Worm (Caenorhabditis elegans): ENCODE data around the gene ncx-3.

The ncx-3 gene

DNA sequence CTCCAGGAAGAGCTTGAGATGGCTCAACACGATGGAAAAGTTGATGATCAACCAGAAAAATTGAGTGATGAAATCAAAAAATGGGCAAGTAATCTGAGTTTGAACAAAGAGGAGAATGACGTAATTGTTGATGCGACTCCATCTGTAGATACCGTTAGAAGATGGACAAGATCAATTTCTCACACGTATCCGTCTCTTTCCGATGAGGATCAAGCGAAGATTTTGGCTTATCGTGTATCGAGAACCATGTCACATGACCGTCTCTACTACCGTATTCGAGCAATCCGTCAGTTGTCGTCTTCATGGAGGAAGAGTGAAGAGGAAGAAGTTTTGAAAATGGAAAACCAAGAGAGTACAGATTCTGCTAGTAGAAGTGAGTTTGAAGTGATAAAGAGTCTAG is 1.6 kb downstream of the ncx-3 start:
- no peak for TF ChIP-seq cog-1 (tag; optimal IDR thresholded peaks at IDR 0.05)
- TF ChIP-seq T22C8.4 (GFP tag; IDR thresholded peaks at IDR 0.05) = no peak
- TF ChIP-seq ztf-29 (GFP tag; IDR thresholded peaks at IDR 0.05) = no peak
- no peak for TF ChIP-seq klf-2 (GFP tag; conservative IDR thresholded peaks at IDR 0.05)
- TF ChIP-seq tab-1 (GFP tag; IDR thresholded peaks at IDR 0.05) = no peak
- TF ChIP-seq ztf-23 (GFP tag; IDR thresholded peaks at IDR 0.05) = no peak
- no peak for TF ChIP-seq med-1 (GFP tag; optimal IDR thresholded peaks at IDR 0.05; ENCODE audit: insufficient read depth)
- TF ChIP-seq ref-1 (GFP tag; conservative IDR thresholded peaks at IDR 0.05) = no peak

DNA sequence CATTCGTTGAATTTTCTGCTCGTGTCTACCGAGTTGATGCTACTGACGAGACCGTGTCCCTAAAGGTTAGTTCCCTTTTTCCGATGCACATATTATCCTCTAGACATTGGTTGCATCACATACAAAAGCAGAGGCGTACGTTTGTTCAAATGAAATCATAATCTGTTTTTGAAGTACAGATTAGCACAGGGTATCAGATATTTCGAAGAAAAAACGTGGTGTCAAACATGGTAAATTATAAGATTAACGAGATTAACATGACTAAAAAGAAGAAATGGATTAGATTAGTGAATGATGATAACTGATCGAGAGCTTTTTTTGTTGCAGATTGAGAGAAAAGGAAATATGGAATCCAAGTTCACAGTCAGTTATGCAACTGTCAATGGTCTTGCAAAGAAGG is 2.4 kb downstream of the ncx-3 start:
- TF ChIP-seq tab-1 (GFP tag; IDR thresholded peaks at IDR 0.05) = no peak
- no peak for TF ChIP-seq ref-1 (GFP tag; conservative IDR thresholded peaks at IDR 0.05)
- no peak for TF ChIP-seq med-1 (GFP tag; optimal IDR thresholded peaks at IDR 0.05; ENCODE audit: insufficient read depth)
- no peak for TF ChIP-seq ztf-23 (GFP tag; IDR thresholded peaks at IDR 0.05)
- no peak for TF ChIP-seq ztf-29 (GFP tag; IDR thresholded peaks at IDR 0.05)
- no peak for TF ChIP-seq klf-2 (GFP tag; conservative IDR thresholded peaks at IDR 0.05)
- TF ChIP-seq flt-1 (GFP tag; IDR thresholded peaks at IDR 0.05) = no peak
- no peak for TF ChIP-seq cog-1 (tag; optimal IDR thresholded peaks at IDR 0.05)
- no peak for TF ChIP-seq T22C8.4 (GFP tag; IDR thresholded peaks at IDR 0.05)

DNA sequence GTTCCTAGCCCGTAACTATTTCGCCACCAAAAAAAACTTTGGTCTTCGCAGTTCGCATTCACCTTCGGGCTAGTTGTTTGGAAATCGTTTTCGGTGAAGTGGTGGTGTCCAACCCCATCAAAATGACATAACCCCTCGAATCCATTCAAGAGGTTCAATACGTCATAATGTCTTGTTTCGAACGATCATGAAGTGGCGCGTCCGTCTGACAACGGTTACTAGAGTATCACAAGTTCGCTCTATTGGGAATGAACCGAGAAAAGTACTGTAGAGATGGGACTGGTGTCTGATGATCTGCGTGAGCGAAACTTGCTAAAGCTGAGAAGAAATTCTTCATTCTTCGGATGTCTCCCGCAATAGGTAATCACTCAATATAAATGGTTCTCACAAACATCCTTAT is 11.3 kb downstream of the ncx-3 start, which contains the start of gene ZC168.2:
TSS of gene ZC168.2 (plus strand) at position 301 of the 400 bp plus-strand sequence.
- TF ChIP-seq med-1 (GFP tag; optimal IDR thresholded peaks at IDR 0.05; ENCODE audit: insufficient read depth) (no peak), ztf-29 (GFP tag; IDR thresholded peaks at IDR 0.05) (no peak), ref-1 (GFP tag; conservative IDR thresholded peaks at IDR 0.05) (no peak), cog-1 (tag; optimal IDR thresholded peaks at IDR 0.05) (no peak), flt-1 (GFP tag; IDR thresholded peaks at IDR 0.05) (no peak), T22C8.4 (GFP tag; IDR thresholded peaks at IDR 0.05) (no peak), tab-1 (GFP tag; IDR thresholded peaks at IDR 0.05) (no peak), ztf-23 (GFP tag; IDR thresholded peaks at IDR 0.05) (no peak), klf-2 (GFP tag; conservative IDR thresholded peaks at IDR 0.05) (no peak)

DNA sequence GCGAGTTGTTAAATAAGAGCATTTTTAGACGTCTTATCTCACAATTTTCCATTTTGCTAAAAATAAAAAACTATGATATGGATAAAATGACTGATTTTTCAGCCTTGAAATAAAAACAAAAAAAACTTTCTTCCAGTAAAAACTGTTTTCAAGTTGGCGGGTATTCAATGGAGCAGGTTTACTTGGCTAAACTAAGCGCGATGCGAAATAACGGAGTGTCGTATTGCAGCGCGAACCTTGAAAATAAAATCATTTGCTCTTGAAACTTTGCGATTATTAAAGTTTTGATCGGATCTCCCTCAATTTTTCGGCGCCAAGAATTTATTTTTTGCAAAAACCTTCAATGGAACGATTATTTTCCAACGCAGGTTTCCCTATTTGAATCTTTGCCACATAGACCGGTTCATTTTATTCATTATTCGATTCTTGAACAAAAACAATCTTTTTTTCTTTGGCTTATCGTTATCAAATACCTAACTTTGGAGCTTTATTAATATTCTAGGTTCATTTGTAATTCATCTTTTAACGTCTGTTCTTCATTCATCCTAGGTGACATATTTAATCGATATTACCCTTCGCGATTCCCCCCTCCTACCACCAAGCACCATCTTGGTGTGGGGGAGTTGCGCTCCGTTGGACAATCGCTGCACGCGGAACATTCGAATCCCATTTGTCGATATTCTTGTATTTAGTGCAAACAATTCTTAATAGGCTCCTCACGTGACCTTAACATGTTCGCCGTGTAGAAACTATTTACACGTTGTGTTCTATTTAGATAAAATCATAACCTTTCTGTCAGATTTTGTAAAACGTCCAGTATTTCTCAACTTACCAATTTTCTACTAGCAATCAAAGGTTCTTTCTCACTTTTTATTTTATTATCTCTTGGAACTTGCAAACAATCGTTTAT is 18.3 kb downstream of the ncx-3 start, which contains the start of the genes orc-5 and cyb-1:
TSS of gene orc-5 (minus strand) at position 62 of the 910 bp plus-strand sequence.
TSS of gene cyb-1 (plus strand) at position 690 of the 910 bp plus-strand sequence.
- TF ChIP-seq T22C8.4 (GFP tag; IDR thresholded peaks at IDR 0.05) (peak; percentile 68), med-1 (GFP tag; optimal IDR thresholded peaks at IDR 0.05; ENCODE audit: insufficient read depth) (no peak)

DNA sequence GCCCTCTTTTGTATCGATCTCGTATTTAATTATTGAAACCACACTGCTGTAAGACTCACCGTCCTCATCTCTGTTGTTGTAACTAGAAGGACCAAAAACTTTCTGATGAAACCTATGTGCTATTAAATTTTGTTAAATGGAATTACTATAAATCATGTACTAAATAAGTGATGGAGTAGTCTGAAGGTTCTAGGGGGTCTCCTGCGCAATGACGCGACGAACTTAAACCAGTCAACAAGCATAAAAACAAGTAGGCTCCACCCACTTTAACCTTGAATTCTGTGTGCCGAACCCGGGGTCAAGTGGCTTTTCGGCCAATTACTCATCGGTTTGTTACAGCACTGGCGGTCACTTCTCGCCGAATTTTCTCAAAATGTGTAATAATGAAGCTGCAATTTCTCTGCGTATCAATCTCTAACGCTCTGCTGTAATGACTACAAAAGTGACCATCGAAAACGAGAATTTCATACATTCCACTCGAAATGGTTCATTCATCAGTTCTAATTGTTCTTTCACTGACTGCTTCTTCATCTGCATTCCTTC is 20.6 kb downstream of the ncx-3 start, which contains the start of gene grl-21:
TSS of gene grl-21 (plus strand) at position 464 of the 543 bp plus-strand sequence.
- TF ChIP-seq med-1 (GFP tag; optimal IDR thresholded peaks at IDR 0.05; ENCODE audit: insufficient read depth) (no peak), tab-1 (GFP tag; IDR thresholded peaks at IDR 0.05) (no peak), klf-2 (GFP tag; conservative IDR thresholded peaks at IDR 0.05) (no peak), cog-1 (tag; optimal IDR thresholded peaks at IDR 0.05) (no peak), ztf-29 (GFP tag; IDR thresholded peaks at IDR 0.05) (no peak), ref-1 (GFP tag; conservative IDR thresholded peaks at IDR 0.05) (no peak), T22C8.4 (GFP tag; IDR thresholded peaks at IDR 0.05) (no peak), ztf-23 (GFP tag; IDR thresholded peaks at IDR 0.05) (no peak), flt-1 (GFP tag; IDR thresholded peaks at IDR 0.05) (no peak)

DNA sequence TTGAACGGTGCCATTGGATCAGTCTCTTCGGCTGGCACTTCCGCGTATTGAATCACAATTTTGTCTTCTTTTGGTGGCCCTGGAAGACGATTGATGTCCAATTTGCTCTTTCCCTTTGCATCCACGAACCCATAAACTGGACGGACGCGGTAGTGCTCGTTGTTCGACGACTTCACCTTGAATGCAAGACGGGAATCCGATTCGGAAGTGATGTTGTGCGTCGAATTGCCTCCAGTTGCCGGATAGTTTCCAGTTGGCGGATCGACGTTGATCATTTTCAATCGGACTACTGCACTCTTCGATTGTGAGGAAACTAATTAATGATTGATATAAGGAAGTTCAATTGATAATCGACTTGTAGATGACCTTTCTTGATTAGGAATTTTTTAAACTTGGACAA is 21.9 kb downstream of the ncx-3 start, which contains the start of gene ssp-34:
TSS of gene ssp-34 (minus strand) at position 275 of the 400 bp plus-strand sequence.
- TF ChIP-seq ztf-29 (GFP tag; IDR thresholded peaks at IDR 0.05) = no peak
- TF ChIP-seq flt-1 (GFP tag; IDR thresholded peaks at IDR 0.05) = no peak
- TF ChIP-seq cog-1 (tag; optimal IDR thresholded peaks at IDR 0.05) = no peak
- TF ChIP-seq ref-1 (GFP tag; conservative IDR thresholded peaks at IDR 0.05) = no peak
- TF ChIP-seq ztf-23 (GFP tag; IDR thresholded peaks at IDR 0.05) = no peak

DNA sequence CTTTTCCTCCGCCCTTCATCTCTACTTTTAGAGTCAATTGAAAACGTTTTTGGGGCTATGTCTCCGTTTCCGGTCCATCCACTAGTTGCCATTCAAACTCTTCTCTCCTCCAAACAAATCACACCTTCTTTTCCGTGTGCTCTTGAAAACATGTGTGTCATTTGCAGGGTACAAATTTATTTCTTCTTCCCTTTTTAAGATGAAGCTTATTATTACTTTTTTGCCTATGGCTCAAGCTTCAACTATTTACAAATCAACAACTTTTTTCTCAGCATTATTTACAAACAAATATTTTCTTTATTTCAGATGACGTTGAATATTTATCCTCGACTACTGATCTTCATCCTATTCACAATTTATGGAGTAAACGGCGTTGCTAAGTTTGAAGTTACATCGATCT is 28.0 kb downstream of the ncx-3 start, which contains the start of gene T25B9.3:
TSS of gene T25B9.3 (plus strand) at position 301 of the 400 bp plus-strand sequence.
- TF ChIP-seq cog-1 (tag; optimal IDR thresholded peaks at IDR 0.05) (no peak), ref-1 (GFP tag; conservative IDR thresholded peaks at IDR 0.05) (no peak)

DNA sequence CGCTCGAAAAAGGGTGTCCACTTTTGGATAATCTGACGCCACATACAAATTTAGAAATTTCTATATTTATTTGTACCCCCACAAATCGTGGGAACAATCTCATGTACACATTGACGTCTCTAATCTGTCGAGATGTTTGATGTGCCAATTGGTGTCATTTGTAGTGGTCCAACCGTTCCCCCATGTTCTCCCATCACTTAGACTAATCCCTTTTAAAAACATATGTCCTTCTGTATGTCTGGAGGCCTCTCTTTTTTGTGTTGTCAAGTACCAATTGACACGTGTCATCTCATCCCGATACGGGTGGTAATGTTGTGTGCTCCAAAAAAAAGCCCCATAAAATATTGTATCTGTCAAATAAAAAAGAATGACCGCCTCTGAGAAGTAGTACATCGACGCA is 28.9 kb downstream of the ncx-3 start:
- TF ChIP-seq ref-1 (GFP tag; conservative IDR thresholded peaks at IDR 0.05) (no peak), med-1 (GFP tag; optimal IDR thresholded peaks at IDR 0.05; ENCODE audit: insufficient read depth) (no peak), cog-1 (tag; optimal IDR thresholded peaks at IDR 0.05) (no peak), ztf-23 (GFP tag; IDR thresholded peaks at IDR 0.05) (no peak), flt-1 (GFP tag; IDR thresholded peaks at IDR 0.05) (no peak), klf-2 (GFP tag; conservative IDR thresholded peaks at IDR 0.05) (no peak), T22C8.4 (GFP tag; IDR thresholded peaks at IDR 0.05) (no peak)

DNA sequence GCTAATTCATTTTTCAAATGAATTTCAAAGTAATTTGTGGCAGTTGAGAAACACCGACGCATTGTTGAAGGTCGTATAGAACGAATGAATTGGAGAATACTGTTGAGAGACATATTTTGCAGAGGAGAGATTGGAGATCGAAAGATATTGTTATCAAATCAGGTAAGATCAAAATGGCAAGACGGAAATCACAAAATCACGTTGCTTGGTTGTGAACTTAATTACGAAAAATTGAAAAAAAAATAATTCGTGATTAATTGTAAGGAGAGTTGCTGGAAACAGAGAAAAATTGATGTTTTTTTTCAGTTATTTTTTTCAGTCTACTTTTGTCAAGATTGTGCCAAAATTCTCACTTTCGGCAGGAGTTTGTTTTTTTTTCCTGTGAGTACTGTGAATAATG is 33.6 kb downstream of the ncx-3 start, which contains the start of gene T25B9.1:
TSS of gene T25B9.1 (minus strand) at position 101 of the 400 bp plus-strand sequence.
- TF ChIP-seq cog-1 (tag; optimal IDR thresholded peaks at IDR 0.05) (no peak), ztf-29 (GFP tag; IDR thresholded peaks at IDR 0.05) (no peak), ztf-23 (GFP tag; IDR thresholded peaks at IDR 0.05) (no peak), klf-2 (GFP tag; conservative IDR thresholded peaks at IDR 0.05) (no peak), T22C8.4 (GFP tag; IDR thresholded peaks at IDR 0.05) (no peak), flt-1 (GFP tag; IDR thresholded peaks at IDR 0.05) (no peak), ref-1 (GFP tag; conservative IDR thresholded peaks at IDR 0.05) (no peak), tab-1 (GFP tag; IDR thresholded peaks at IDR 0.05) (no peak), med-1 (GFP tag; optimal IDR thresholded peaks at IDR 0.05; ENCODE audit: insufficient read depth) (no peak)

All from whole organism, midembryonic.